Fruit fly (Drosophila melanogaster) whole organism, prepupa: Measurements from ENCODE around the gene CG33514.

Source experiments
- Blimp-1 ChIP-seq: fragments of 200-800 bp; sonication (Bioruptor generic); optimal IDR thresholded peaks from 3 replicates; lab custom pipeline; 2017; ENCODE audit warnings: missing biosample characterization, missing genetic modification characterization, mild to moderate bottlenecking, moderate library complexity, missing genetic modification reagents
- CG3919 ChIP-seq: fragments of 200-800 bp; sonication (Bioruptor generic); optimal IDR thresholded peaks from 3 replicates; lab custom pipeline; 2016; ENCODE audit warnings: missing biosample characterization, missing genetic modification characterization
- CG8319 ChIP-seq: fragments of 200-800 bp; sonication (Bioruptor generic); optimal IDR thresholded peaks from 3 replicates; lab custom pipeline; 2016; ENCODE audit warnings: missing biosample characterization, missing genetic modification characterization
- Eip75B ChIP-seq: fragments of 200-800 bp; sonication (Bioruptor generic); optimal IDR thresholded peaks from 3 replicates; lab custom pipeline; 2016; ENCODE audit warnings: missing biosample characterization, missing genetic modification characterization
- Ets96B ChIP-seq: fragments of 200-800 bp; optimal IDR thresholded peaks from 2 replicates; lab custom pipeline; 2019; ENCODE audit warnings: missing biosample characterization, mild to moderate bottlenecking, missing genetic modification characterization, moderate library complexity
- Lpt ChIP-seq: fragments of 200-800 bp; sonication (Bioruptor generic); optimal IDR thresholded peaks from 3 replicates; lab custom pipeline; 2016; ENCODE audit warnings: missing biosample characterization, missing genetic modification characterization

dm6 chr3L:4339525-4339924, 25.7 kb upstream of the CG33514 start:
- TF ChIP-seq Eip75B (GFP tag; lab: Kevin White, UChicago), result no peak
- TF ChIP-seq CG8319 (GFP tag; lab: Kevin White, UChicago), result no peak
- no peak for TF ChIP-seq Lpt (GFP tag; lab: Kevin White, UChicago)
- TF ChIP-seq CG3919 (GFP tag; lab: Kevin White, UChicago), result no peak
- TF ChIP-seq Ets96B (tag; lab: Kevin White, UChicago), result no peak
- TF ChIP-seq Blimp-1 (GFP tag; lab: Kevin White, UChicago), result no peak
